Worm (Caenorhabditis elegans): ENCODE results near the gene C34F6.9.

- TF ChIP-seq ztf-29 (GFP tag; IDR thresholded peaks at IDR 0.05) (no peak), ztf-23 (GFP tag; IDR thresholded peaks at IDR 0.05) (no peak), med-1 (GFP tag; optimal IDR thresholded peaks at IDR 0.05; ENCODE audit: insufficient read depth) (no peak)
These were observed 13.7 kb downstream of the C34F6.9 start, which contains the start of gene C34F6.5 for ce11 chrX:11208788-11209187.
